Fruit fly (Drosophila melanogaster) Kc167 (cell line): ENCODE measurements around the gene Cerk.

Experiments used
- insv ChIP-seq: fragments of >200 bp; optimal IDR thresholded peaks from 3 replicates; lab custom pipeline; 2018; ENCODE audit warnings: missing external identifiers
- psq ChIP-seq: fragments of >200 bp; optimal IDR thresholded peaks from 2 replicates; lab custom pipeline; 2017; ENCODE audit warnings: missing external identifiers

dm6 chr3R:5357935-5358414 lies 10.1 kb downstream of the Cerk start, which contains the start of gene Prosbeta7:
- no peak for TF ChIP-seq insv (lab: Kevin White, UChicago)
- TF ChIP-seq psq (lab: Kevin White, UChicago), result no peak
